Fruit fly (Drosophila melanogaster): ENCODE results near the gene Vha55.

The Vha55 gene

DNA sequence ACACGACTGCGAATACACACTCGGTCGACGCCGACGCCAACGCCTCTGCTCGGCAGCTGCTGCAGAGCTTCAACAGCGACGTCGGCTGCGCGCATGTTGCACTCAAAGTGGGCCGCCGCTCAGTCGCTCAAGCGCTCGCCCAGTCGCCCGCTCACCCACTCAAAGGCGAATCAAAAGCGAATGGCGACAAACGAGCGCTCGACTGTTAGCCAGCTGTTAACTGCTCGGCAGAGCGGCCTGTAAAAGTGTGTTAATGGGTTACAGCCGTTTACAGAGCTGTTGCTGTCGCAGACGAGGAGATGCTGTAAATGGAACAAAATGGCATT is 31.8 kb downstream of the Vha55 start:
- TF ChIP-seq CG8478 (optimal IDR thresholded peaks at IDR 0.05) (no peak), CTCF (optimal IDR thresholded peaks at IDR 0.05) (no peak)

DNA sequence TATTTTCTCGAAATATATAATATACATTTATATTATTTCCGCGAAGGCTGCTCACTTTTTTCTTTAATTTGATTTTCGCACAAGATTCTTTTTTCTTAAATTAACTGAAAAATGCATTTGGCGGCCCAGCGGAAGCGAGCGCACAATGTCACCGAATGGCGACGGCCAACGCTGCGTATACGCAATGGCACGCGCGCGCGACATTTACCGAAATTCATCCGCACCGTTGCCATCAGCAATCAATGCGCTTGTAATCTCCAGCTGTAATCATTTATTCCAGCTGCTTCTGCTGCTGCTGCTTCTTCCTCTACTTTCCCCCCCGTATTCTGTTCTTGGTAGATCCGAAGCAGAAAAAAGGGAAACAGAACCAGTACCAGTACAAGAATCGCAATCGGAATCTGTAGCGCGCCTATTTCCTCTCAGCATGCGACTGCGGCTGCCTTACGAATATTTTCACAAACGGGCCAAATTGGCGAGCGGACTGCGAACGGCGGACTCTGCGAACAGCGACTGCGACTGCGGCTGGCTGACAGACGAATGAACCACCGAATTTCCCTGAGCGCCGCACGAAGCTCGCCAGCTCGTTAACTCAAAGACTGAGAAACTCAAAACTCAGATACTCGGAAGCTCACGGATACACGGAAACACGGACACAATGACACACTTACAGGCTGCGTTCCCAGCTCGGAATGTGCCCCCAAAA is 32.3 kb downstream of the Vha55 start, which contains the start of gene Octbeta2R:
Gene Octbeta2R (minus strand): TSS at position 539 of the 703 bp plus-strand sequence.
- TF ChIP-seq CTCF (optimal IDR thresholded peaks at IDR 0.05): no peak
- no peak for TF ChIP-seq CG8478 (optimal IDR thresholded peaks at IDR 0.05)

dm6 chr3R:12591672-12592071 is 36.0 kb downstream of the Vha55 start:
- TF ChIP-seq CTCF (optimal IDR thresholded peaks at IDR 0.05): no peak
- TF ChIP-seq CG8478 (optimal IDR thresholded peaks at IDR 0.05): no peak

All from S2 (cell line).